Worm (Caenorhabditis elegans): ENCODE data around the gene spp-5.

The spp-5 gene

DNA sequence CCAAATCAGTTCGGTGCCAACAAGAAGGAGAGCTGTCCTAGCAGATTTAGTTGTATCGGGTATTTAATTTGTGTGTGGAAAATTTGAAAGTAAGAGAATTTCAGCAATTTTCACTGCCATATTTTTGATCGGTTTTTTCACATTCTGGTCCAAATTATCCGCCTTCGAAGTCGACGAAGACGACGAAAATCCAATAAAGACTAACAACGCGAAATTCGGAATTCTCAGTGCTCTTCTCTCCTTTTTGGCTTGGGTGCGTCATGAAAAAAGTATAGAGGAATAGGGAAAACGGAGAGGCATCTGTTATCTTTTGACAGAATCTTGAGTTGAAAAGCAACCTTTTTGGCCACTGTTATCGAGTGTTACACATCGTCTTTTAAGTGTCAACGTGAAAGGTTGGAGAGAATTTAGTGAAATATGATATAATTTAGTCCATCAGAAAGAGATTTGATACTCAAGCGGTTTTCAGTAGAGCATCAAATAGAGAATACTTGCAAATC lies 8.0 kb upstream of the spp-5 start:
- TF ChIP-seq unc-98 (GFP tag; IDR thresholded peaks at IDR 0.05) (no peak), sox-4 (tag; optimal IDR thresholded peaks at IDR 0.05) (no peak), ceh-63 (GFP tag; optimal IDR thresholded peaks at IDR 0.05) (no peak), irx-1 (tag; optimal IDR thresholded peaks at IDR 0.05) (no peak), ztf-11 (tag; optimal IDR thresholded peaks at IDR 0.05) (no peak), ceh-82 (tag; optimal IDR thresholded peaks at IDR 0.05) (peak in 1 of 3 experiments; percentile 4), fkh-8 (tag; optimal IDR thresholded peaks at IDR 0.05) (no peak), lin-14 (GFP tag; optimal IDR thresholded peaks at IDR 0.05) (peak; percentile 54)

ce11 chrX:7326967-7327651 lies 7.0 kb upstream of the spp-5 start, which contains the start of gene sng-1:
TSS of gene sng-1 (plus strand) at chrX:7327601.
- TF ChIP-seq lin-14 (GFP tag; optimal IDR thresholded peaks at IDR 0.05) = peak; percentile 72
- peak; percentile 12 for TF ChIP-seq unc-86 (tag; optimal IDR thresholded peaks at IDR 0.05)
- peak in 1 of 3 experiments; percentile 33 for TF ChIP-seq ceh-82 (tag; optimal IDR thresholded peaks at IDR 0.05)
- peak; percentile 22 for TF ChIP-seq fkh-8 (tag; optimal IDR thresholded peaks at IDR 0.05)
- peak; percentile 1 for TF ChIP-seq nhr-47 (tag; optimal IDR thresholded peaks at IDR 0.05)
- TF ChIP-seq sox-4 (tag; optimal IDR thresholded peaks at IDR 0.05) = no peak
- no peak for TF ChIP-seq hlh-17 (GFP tag; optimal IDR thresholded peaks at IDR 0.05; ENCODE audit: borderline replicate concordance)
- TF ChIP-seq nhr-71 (tag; optimal IDR thresholded peaks at IDR 0.05) = peak; percentile 20
- no peak for TF ChIP-seq vab-15 (tag; optimal IDR thresholded peaks at IDR 0.05)

DNA sequence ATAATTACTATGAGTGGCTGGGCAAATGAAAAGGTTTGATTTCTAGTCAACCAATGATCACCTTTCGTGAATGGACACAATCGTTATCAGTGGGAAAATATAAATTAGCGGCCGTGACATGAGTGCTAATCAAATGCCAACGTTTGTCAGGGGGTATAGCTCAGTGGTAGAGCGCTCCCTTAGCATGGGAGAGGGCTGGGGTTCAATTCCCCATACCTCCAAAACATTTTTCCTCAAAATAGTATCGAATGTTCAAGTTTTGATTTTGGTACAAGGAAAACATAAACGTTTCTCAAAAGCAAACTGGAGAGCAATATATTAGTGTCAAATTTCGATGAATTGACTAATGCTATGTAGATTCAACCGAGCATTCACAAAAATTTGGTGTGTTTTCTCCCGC lies 3.5 kb upstream of the spp-5 start:
- no peak for TF ChIP-seq efl-1 (optimal IDR thresholded peaks at IDR 0.05)
- peak in 1 of 2 experiments; percentile 73 for TF ChIP-seq efl-1 (GFP tag; optimal IDR thresholded peaks at IDR 0.05 in 1 of 2)
- no peak for TF ChIP-seq dpl-1 (GFP tag; optimal IDR thresholded peaks at IDR 0.05)
- peak; percentile 57 for TF ChIP-seq nhr-20 (tag; optimal IDR thresholded peaks at IDR 0.05)
- TF ChIP-seq rnt-1 (tag; optimal IDR thresholded peaks at IDR 0.05) = no peak
- no peak for TF ChIP-seq fkh-10 (GFP tag; optimal IDR thresholded peaks at IDR 0.05)
- no peak for TF ChIP-seq nhr-77 (tag; optimal IDR thresholded peaks at IDR 0.05)
- TF ChIP-seq dsc-1 (tag; optimal IDR thresholded peaks at IDR 0.05) = no peak
- TF ChIP-seq blmp-1 (tag; optimal IDR thresholded peaks at IDR 0.05) = no peak
- TF ChIP-seq C34B4.2 (tag; optimal IDR thresholded peaks at IDR 0.05) = no peak
- no peak for TF ChIP-seq C16A3.4 (tag; optimal IDR thresholded peaks at IDR 0.05)
- TF ChIP-seq grh-1 (GFP tag; IDR thresholded peaks at IDR 0.05) = no peak
- no peak for TF ChIP-seq ztf-11 (tag; optimal IDR thresholded peaks at IDR 0.05)
- TF ChIP-seq sup-37 (GFP tag; optimal IDR thresholded peaks at IDR 0.05) = no peak
- no peak for TF ChIP-seq efl-3 (GFP tag; optimal IDR thresholded peaks at IDR 0.05)
- no peak for TF ChIP-seq hlh-4 (tag; optimal IDR thresholded peaks at IDR 0.05)
- TF ChIP-seq ceh-90 (tag; optimal IDR thresholded peaks at IDR 0.05) = no peak
- TF ChIP-seq nhr-11 (tag; optimal IDR thresholded peaks at IDR 0.05) = no peak
- TF ChIP-seq nhr-76 (tag; optimal IDR thresholded peaks at IDR 0.05) = no peak
- TF ChIP-seq ceh-82 (tag; optimal IDR thresholded peaks at IDR 0.05) = no peak
- no peak for TF ChIP-seq jun-1 (tag; optimal IDR thresholded peaks at IDR 0.05)
- no peak for TF ChIP-seq hlh-17 (GFP tag; optimal IDR thresholded peaks at IDR 0.05; ENCODE audit: borderline replicate concordance)
- TF ChIP-seq nhr-28 (tag; optimal IDR thresholded peaks at IDR 0.05) = no peak
- TF ChIP-seq ceh-63 (GFP tag; optimal IDR thresholded peaks at IDR 0.05) = no peak
- no peak for TF ChIP-seq lin-15B (tag; optimal IDR thresholded peaks at IDR 0.05)
- TF ChIP-seq snpc-4 (tag; optimal IDR thresholded peaks at IDR 0.05) = no peak
- TF ChIP-seq nhr-71 (tag; optimal IDR thresholded peaks at IDR 0.05) = peak; percentile 34
- TF ChIP-seq vab-15 (tag; optimal IDR thresholded peaks at IDR 0.05) = no peak
- TF ChIP-seq unc-62 (GFP tag; optimal IDR thresholded peaks at IDR 0.05) = no peak
- TF ChIP-seq swsn-7 (tag; optimal IDR thresholded peaks at IDR 0.05) = no peak
- TF ChIP-seq lir-3 (tag; optimal IDR thresholded peaks at IDR 0.05; ENCODE audit: poor library complexity) = no peak
- peak; percentile 38 for TF ChIP-seq nhr-85 (tag)
- no peak for TF ChIP-seq fkh-4 (tag; optimal IDR thresholded peaks at IDR 0.05; ENCODE audit: borderline replicate concordance)
- TF ChIP-seq xbp-1 (tag; optimal IDR thresholded peaks at IDR 0.05) = peak; percentile 13
- peak; percentile 39 for TF ChIP-seq nhr-19 (GFP tag; conservative IDR thresholded peaks at IDR 0.05)
- no peak for TF ChIP-seq lsy-2 (tag; optimal IDR thresholded peaks at IDR 0.05)
- TF ChIP-seq elt-2 (tag; optimal IDR thresholded peaks at IDR 0.05) = peak; percentile 64
- TF ChIP-seq zag-1 (tag; optimal IDR thresholded peaks at IDR 0.05) = no peak
- no peak for TF ChIP-seq unc-130 (tag; optimal IDR thresholded peaks at IDR 0.05)
- TF ChIP-seq lin-39 (tag; optimal IDR thresholded peaks at IDR 0.05) = no peak
